Worm (Caenorhabditis elegans) whole organism, late embryonic: ENCODE results near the gene pqn-13.

Source experiments
- C38D4.7 ChIP-seq: fragments of 200-800 bp; sonication (Bioruptor generic); optimal IDR thresholded peaks from 2 replicates; lab custom pipeline; 2018; ENCODE audit warnings: mild to moderate bottlenecking, missing genetic modification characterization, moderate library complexity, missing compliant biosample characterization
- ama-1 ChIP-seq: fragments of 150-350 bp; optimal IDR thresholded peaks from 2 replicates; lab custom pipeline; 2014
- dve-1 ChIP-seq: sonication (generic microtip); optimal IDR thresholded peaks from 2 replicates; lab custom pipeline; 2017; ENCODE audit warnings: antibody characterized with exemption, mild to moderate bottlenecking, missing genetic modification characterization, missing compliant biosample characterization
- hlh-30 ChIP-seq: sonication (generic microtip); optimal IDR thresholded peaks from 2 replicates; lab custom pipeline; 2017; ENCODE audit warnings: antibody characterized with exemption, missing genetic modification characterization, missing compliant biosample characterization; ENCODE audit not compliant: insufficient read depth
- nhr-11 ChIP-seq: fragments of 150-350 bp; optimal IDR thresholded peaks from 2 replicates; lab custom pipeline; 2014; ENCODE audit warnings: missing biosample characterization, missing genetic modification characterization
- pha-4 ChIP-seq: fragments of 150-350 bp; optimal IDR thresholded peaks from 2 replicates; lab custom pipeline; 2018; ENCODE audit warnings: missing biosample characterization, missing genetic modification reagents, missing genetic modification characterization

DNA sequence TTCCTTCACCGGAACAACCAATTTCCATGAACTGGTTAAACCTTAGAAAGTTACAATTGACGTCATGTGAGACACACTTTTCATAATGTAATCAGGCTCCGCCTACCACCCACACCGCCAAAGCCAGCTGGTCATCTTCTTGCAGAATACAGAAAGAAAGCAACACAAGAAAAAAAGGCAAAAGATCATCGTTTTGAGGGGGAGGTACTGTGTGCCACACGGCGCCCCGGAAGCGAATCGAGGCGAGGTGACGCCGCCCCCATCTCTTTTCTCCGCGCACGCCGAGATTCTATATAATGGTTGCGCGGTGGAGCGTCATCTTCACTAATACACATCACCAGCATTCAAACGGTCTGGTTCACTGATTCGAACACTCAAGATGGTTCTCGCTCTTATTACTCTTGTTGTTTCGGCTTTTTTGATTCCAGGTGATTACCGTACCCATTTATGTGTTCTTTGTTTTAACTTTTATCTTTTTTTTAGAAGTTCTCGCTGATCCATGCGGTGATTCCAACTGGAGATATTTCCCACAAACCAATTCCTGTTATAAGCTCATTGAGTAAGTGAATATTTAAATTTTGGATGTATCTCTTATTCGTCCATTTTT is 24.0 kb upstream of the pqn-13 start, which contains the start of gene clec-1:
- TF ChIP-seq ama-1 (lab: Kevin White, UChicago) (no peak), nhr-11 (tag; lab: Kevin White, UChicago) (no peak), pha-4 (tag; lab: Kevin White, UChicago) (no peak), dve-1 (no peak), C38D4.7 (GFP tag; lab: Kevin White, UChicago) (no peak), hlh-30 (tag; lab: Kevin White, UChicago) (no peak)
